Fruit fly (Drosophila melanogaster): ENCODE measurements around the gene CG4829.

Gene CG4829

DNA sequence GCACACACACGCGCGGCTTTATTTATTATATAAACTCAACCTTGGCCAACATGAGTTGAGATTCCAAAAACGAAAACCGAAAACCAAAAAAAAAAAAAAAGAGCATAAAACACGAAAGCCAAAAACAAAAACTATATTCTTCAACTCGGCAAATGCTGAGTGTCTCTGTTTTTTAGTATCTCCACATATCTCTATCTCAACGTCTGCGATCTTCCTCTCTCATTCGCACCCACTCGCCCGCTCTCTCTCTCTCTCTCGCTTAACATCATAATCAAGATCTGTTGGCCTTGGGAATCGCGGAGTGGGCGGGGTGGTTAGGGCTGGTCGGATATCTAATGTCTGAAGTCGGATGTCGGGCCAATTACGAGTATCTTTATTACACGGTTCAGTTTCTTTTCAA, 31.3 kb upstream of the CG4829 start:
- TF ChIP-seq twi (tag; optimal IDR thresholded peaks at IDR 0.05): peak; percentile 8
- TF ChIP-seq sug (tag; optimal IDR thresholded peaks at IDR 0.05): no peak
- TF ChIP-seq nerfin-2 (GFP tag; IDR thresholded peaks at IDR 0.05; ENCODE audit: partially characterized antibody): no peak
- peak; percentile 73 for TF ChIP-seq sqz (GFP tag; optimal IDR thresholded peaks at IDR 0.05)
- peak; percentile 16 for TF ChIP-seq Hmr (GFP tag; optimal IDR thresholded peaks at IDR 0.05)
- TF ChIP-seq Side (GFP tag; optimal IDR thresholded peaks at IDR 0.05): no peak
- TF ChIP-seq pnt (GFP tag; optimal IDR thresholded peaks at IDR 0.05): no peak
- TF ChIP-seq chinmo (GFP tag; IDR thresholded peaks at IDR 0.05; ENCODE audit: partially characterized antibody): peak; percentile 74; the same call in 2 of the 4 replicates
- peak; percentile 97 for TF ChIP-seq ftz-f1 (GFP tag; optimal IDR thresholded peaks at IDR 0.05)
- peak; percentile 32 for TF ChIP-seq D19B (GFP tag; optimal IDR thresholded peaks at IDR 0.05)
- TF ChIP-seq B-H2 (GFP tag; optimal IDR thresholded peaks at IDR 0.05): no peak
- TF ChIP-seq abd-A (tag; optimal IDR thresholded peaks at IDR 0.05): peak; percentile 53
- no peak for TF ChIP-seq Sry-β (GFP tag; optimal IDR thresholded peaks at IDR 0.05)
- no peak for TF ChIP-seq CG10366 (GFP tag; IDR thresholded peaks at IDR 0.05)
- TF ChIP-seq Trl (optimal IDR thresholded peaks at IDR 0.05): peak; percentile 39 to 74
- no peak for TF ChIP-seq Trl (GFP tag; optimal IDR thresholded peaks at IDR 0.05)
- TF ChIP-seq CG10979 (tag; optimal IDR thresholded peaks at IDR 0.05): no peak
- peak; percentile 12 for TF ChIP-seq pros (GFP tag; optimal IDR thresholded peaks at IDR 0.05)
- TF ChIP-seq gro (GFP tag; optimal IDR thresholded peaks at IDR 0.05): peak; percentile 37
- no peak for TF ChIP-seq tll (GFP tag; optimal IDR thresholded peaks at IDR 0.05)
- TF ChIP-seq CG12236 (GFP tag; optimal IDR thresholded peaks at IDR 0.05): no peak
- peak; percentile 76; the same call in 2 of the 3 replicates for TF ChIP-seq z (GFP tag; IDR thresholded peaks at IDR 0.05)
- peak; percentile 58 for TF ChIP-seq Med (GFP tag)
- no peak for TF ChIP-seq Fer3 (tag; optimal IDR thresholded peaks at IDR 0.05)
- 0 out of 2 replicates have a peak, but pooled peaks have one; percentile 18 for TF ChIP-seq vvl (GFP tag; IDR thresholded peaks at IDR 0.05)
- no peak for TF ChIP-seq dm (GFP tag; optimal IDR thresholded peaks at IDR 0.05)
- peak; percentile 79 for TF ChIP-seq CG1832 (GFP tag; optimal IDR thresholded peaks at IDR 0.05)
- TF ChIP-seq CG31388 (GFP tag; optimal IDR thresholded peaks at IDR 0.05): no peak
- TF ChIP-seq MESR4 (GFP tag; optimal IDR thresholded peaks at IDR 0.05): no peak
- no peak for TF ChIP-seq CG14710 (tag; optimal IDR thresholded peaks at IDR 0.05)
- TF ChIP-seq caup (GFP tag; optimal IDR thresholded peaks at IDR 0.05; ENCODE audit: severe bottlenecking): peak; percentile 34
- no peak for TF ChIP-seq CG7556 (GFP tag; optimal IDR thresholded peaks at IDR 0.05)
- TF ChIP-seq CG8290 (GFP tag; optimal IDR thresholded peaks at IDR 0.05): no peak
- peak in 1 of 2 experiments; percentile 8 for TF ChIP-seq CG8290 (tag; optimal IDR thresholded peaks at IDR 0.05)
- no peak for TF ChIP-seq seq (GFP tag; IDR thresholded peaks at IDR 0.05)
- TF ChIP-seq CG5245 (GFP tag; optimal IDR thresholded peaks at IDR 0.05): no peak
- TF ChIP-seq sob (GFP tag; IDR thresholded peaks at IDR 0.05): no peak
- peak; percentile 42 for TF ChIP-seq CG12769 (tag; optimal IDR thresholded peaks at IDR 0.05)
- peak; percentile 4 for TF ChIP-seq Deaf1 (tag; optimal IDR thresholded peaks at IDR 0.05)
- peak; percentile 37; the same call in 1 of the 3 replicates for TF ChIP-seq CG2199 (GFP tag; IDR thresholded peaks at IDR 0.05)
- peak in 1 of 2 experiments; percentile 83 for TF ChIP-seq Pdp1 (GFP tag; optimal IDR thresholded peaks at IDR 0.05)
- peak; percentile 49 for TF ChIP-seq CG13894 (tag; optimal IDR thresholded peaks at IDR 0.05)
- no peak for TF ChIP-seq Dp (GFP tag; optimal IDR thresholded peaks at IDR 0.05)
- TF ChIP-seq hth (optimal IDR thresholded peaks at IDR 0.05): no peak
- TF ChIP-seq CHES-1-like (GFP tag; optimal IDR thresholded peaks at IDR 0.05): no peak
- no peak for TF ChIP-seq pum (GFP tag; optimal IDR thresholded peaks at IDR 0.05)
- TF ChIP-seq YL-1 (GFP tag; optimal IDR thresholded peaks at IDR 0.05): no peak
- TF ChIP-seq grn (GFP tag; optimal IDR thresholded peaks at IDR 0.05): peak; percentile 86
- no peak for TF ChIP-seq row (GFP tag; IDR thresholded peaks at IDR 0.05)
- TF ChIP-seq sd (tag; optimal IDR thresholded peaks at IDR 0.05): peak; percentile 75
- TF ChIP-seq sr (GFP tag; IDR thresholded peaks at IDR 0.05): peak; percentile 37; the same call in 1 of the 3 replicates

Measured in whole organism, embryonic.